Worm (Caenorhabditis elegans): ENCODE results near the gene sam-10.

sam-10 gene

DNA sequence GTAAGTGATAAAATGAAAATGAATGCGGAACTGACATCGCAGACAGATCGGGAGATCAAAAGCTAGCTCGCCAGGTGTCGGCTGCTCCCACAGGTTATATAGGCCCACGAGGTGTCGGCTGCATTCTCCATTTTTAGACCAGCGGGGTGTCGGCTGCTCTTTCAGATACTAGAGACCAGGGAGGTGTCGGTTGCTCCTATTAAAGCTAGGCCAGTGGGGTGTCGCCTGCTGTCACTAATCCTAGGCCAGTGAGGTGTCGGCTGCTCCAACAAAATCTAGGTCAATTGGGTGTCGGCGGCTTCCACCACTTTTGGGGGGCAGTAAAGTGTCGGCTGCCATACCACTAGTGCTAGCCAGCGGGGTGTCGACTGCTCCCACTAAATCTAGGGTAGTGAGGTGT, 40.4 kb downstream of the sam-10 start (continued):
- no peak for TF ChIP-seq nhr-41 (GFP tag; IDR thresholded peaks at IDR 0.05)

DNA sequence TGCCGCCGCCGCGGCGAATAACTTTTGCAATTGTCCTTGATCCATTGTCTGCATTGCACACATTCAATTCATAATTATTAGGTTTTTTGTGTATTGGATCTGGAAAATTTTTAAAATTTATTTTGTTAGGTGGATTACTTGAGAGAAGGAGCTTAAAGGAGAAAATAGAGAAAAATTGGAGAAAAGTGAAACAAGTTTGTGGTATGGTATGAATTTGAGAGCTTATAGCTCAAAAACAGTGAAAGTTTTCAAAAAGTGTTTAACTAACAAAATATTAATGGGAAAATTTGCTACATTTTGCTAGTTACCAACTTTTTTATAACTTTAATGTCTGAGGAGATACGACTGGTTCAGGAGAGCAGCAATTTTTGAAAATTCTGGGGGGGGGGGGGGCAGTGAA, 44.6 kb downstream of the sam-10 start, which contains the start of gene ztf-22:
Gene ztf-22, minus strand, starts transcription at position 101 of the 400 bp plus-strand sequence.
- TF ChIP-seq mxl-3 (GFP tag; optimal IDR thresholded peaks at IDR 0.05) (no peak), madf-5 (GFP tag; IDR thresholded peaks at IDR 0.05) (no peak), unc-62 (GFP tag; optimal IDR thresholded peaks at IDR 0.05 in 1 of 2) (no peak), unc-62 (tag; optimal IDR thresholded peaks at IDR 0.05) (no peak), lim-7 (GFP tag; IDR thresholded peaks at IDR 0.05) (no peak), aha-1 (tag) (no peak), tag-97 (GFP tag; IDR thresholded peaks at IDR 0.05) (no peak), saeg-2 (GFP tag; IDR thresholded peaks at IDR 0.05) (no peak), zfp-2 (tag; optimal IDR thresholded peaks at IDR 0.05) (no peak), ztf-7 (tag; optimal IDR thresholded peaks at IDR 0.05) (no peak), fkh-10 (GFP tag; optimal IDR thresholded peaks at IDR 0.05) (no peak), ceh-28 (tag; optimal IDR thresholded peaks at IDR 0.05) (no peak), lir-3 (tag; optimal IDR thresholded peaks at IDR 0.05) (no peak), ZK546.5 (tag; optimal IDR thresholded peaks at IDR 0.05) (no peak), attf-4 (tag; optimal IDR thresholded peaks at IDR 0.05) (no peak), pqm-1 (tag; optimal IDR thresholded peaks at IDR 0.05) (no peak), cey-2 (tag; optimal IDR thresholded peaks at IDR 0.05; ENCODE audit: borderline replicate concordance, insufficient read depth) (no peak)

- TF ChIP-seq ceh-20 (GFP tag; IDR thresholded peaks at IDR 0.05) (no peak), dmd-6 (GFP tag; IDR thresholded peaks at IDR 0.05) (no peak), skn-1 (tag; optimal IDR thresholded peaks at IDR 0.05) (no peak), Y75B8A.6 (GFP tag; IDR thresholded peaks at IDR 0.05) (no peak), T20F7.1 (GFP tag; optimal IDR thresholded peaks at IDR 0.05) (no peak), lim-7 (GFP tag; IDR thresholded peaks at IDR 0.05) (no peak), zfp-2 (tag; optimal IDR thresholded peaks at IDR 0.05) (no peak)
These were observed 46.2 kb downstream of the sam-10 start for ce11 chrII:13284148-13284547.

DNA sequence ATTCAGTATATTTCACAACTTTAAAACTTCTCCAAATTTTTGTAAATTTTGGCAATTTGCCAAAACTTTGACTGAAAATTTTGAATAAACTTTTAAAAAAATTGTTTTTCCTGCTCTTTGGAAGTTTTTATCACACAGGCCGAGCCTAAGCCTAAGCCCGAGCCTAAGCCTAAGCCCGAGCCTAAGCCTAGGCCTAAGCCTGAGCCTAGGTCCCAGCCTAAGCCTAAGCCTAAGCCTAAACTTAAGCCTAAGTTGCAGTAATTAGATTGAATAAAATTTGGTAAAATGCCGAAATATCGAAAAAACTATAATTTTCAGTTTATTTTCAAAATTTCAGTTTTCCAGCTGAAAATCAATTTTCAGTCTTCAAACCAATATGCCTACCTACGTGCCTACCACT, 46.8 kb downstream of the sam-10 start:
- no peak for TF ChIP-seq vab-7 (GFP tag; IDR thresholded peaks at IDR 0.05)
- TF ChIP-seq aha-1 (tag), result peak; percentile 87

DNA sequence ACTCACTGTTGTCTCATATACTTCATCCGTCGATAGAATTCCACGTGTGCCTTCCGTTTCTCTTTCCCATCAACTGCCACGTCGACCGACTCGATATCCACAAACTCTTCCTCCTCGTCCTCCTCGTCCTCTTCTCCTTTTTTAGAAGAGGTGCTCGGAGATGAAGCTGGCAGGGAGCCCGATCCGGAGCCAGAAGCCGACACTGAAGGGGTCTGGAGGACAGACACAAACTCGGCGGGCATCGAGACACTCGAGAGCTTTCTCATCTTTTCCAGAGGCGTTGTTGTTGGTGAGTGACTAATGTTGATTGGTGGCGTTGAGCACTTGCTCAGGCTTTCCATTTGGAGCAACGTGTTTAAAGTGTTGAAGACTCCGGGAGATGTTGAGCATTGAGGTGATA, 47.8 kb downstream of the sam-10 start:
- TF ChIP-seq set-16 (GFP tag; IDR thresholded peaks at IDR 0.05) (peak; percentile 80), hif-1 (tag; optimal IDR thresholded peaks at IDR 0.05) (no peak), madf-5 (GFP tag; IDR thresholded peaks at IDR 0.05) (0 out of 4 replicates have a peak, but pooled peaks of 1 of the 2 experiments have one; percentile 60)

DNA sequence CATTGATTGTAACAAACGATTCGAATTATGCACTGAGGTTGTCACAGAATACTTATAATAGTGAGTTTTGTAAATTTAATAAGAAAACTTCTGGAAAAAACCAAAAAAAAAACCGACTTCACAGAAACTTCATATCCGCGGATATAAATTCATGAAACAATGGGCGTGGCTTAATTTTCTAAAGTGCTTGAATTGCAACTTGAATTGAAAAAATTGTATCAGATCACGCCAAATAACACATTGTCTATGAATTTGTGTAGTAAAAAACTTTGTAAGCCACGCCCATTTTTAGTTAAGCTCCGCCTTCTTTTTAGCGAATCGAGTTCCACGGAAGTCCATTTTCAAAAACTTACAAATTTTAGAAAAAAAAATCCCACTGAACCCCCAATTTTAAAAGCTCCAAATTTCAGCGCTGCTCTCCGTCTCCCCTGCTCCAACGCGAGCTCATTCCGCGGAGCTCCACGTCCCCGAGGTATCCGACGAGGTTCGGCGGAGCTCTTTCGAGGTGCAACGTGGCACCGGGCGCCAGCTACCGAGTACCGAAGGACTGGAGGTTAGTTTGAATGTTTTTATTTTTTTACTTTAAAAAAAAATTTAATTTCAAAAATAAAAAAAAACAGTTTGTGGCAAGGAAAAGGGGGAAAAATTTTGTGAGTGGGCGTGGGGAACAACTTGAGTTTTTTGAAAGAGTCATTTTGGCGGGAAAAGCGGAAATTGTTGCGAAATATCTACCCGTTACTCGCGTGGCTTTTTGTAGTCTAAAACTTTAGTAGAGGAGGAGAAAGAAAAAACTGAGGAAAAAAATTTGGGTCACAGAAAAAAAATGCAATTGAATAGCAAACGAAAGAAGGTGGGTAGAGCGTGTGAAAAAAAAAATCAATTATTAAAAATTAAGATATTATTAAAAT, 50.9 kb downstream of the sam-10 start:
- no peak for TF ChIP-seq F37D6.2 (tag; optimal IDR thresholded peaks at IDR 0.05)
- TF ChIP-seq vab-7 (GFP tag; IDR thresholded peaks at IDR 0.05), result no peak
- TF ChIP-seq ctbp-1 (GFP tag; IDR thresholded peaks at IDR 0.05), result no peak
- no peak for TF ChIP-seq nhr-102 (tag; optimal IDR thresholded peaks at IDR 0.05)
- no peak for TF ChIP-seq nhr-76 (tag; optimal IDR thresholded peaks at IDR 0.05)
- no peak for TF ChIP-seq lin-13 (GFP tag; optimal IDR thresholded peaks at IDR 0.05)
- TF ChIP-seq pha-4 (GFP tag; IDR thresholded peaks at IDR 0.05), result peak; percentile 38; the same call in 1 of the 2 replicates
- no peak for TF ChIP-seq pha-4 (tag; optimal IDR thresholded peaks at IDR 0.05)
- TF ChIP-seq zip-2 (tag; optimal IDR thresholded peaks at IDR 0.05), result no peak
- no peak for TF ChIP-seq egl-27 (tag; optimal IDR thresholded peaks at IDR 0.05)
- TF ChIP-seq snpc-1.2 (GFP tag; IDR thresholded peaks at IDR 0.05), result no peak
- TF ChIP-seq ceh-82 (tag; optimal IDR thresholded peaks at IDR 0.05), result no peak
- TF ChIP-seq hif-1 (tag; optimal IDR thresholded peaks at IDR 0.05), result peak in 1 of 2 experiments; percentile 23
- no peak for TF ChIP-seq ceh-20 (GFP tag; IDR thresholded peaks at IDR 0.05)
- TF ChIP-seq unc-62 (GFP tag; optimal IDR thresholded peaks at IDR 0.05 in 1 of 2), result peak in 1 of 2 experiments; percentile 86
- no peak for TF ChIP-seq unc-62 (tag; optimal IDR thresholded peaks at IDR 0.05)
- TF ChIP-seq dve-1 (tag; optimal IDR thresholded peaks at IDR 0.05; ENCODE audit: insufficient read depth), result no peak
- no peak for TF ChIP-seq jun-1 (tag; optimal IDR thresholded peaks at IDR 0.05)
- no peak for TF ChIP-seq daf-19 (GFP tag; conservative IDR thresholded peaks at IDR 0.05)
- TF ChIP-seq dmd-6 (GFP tag; IDR thresholded peaks at IDR 0.05), result no peak
- TF ChIP-seq Y48G9A.11 (GFP tag; IDR thresholded peaks at IDR 0.05), result no peak
